Fruit fly (Drosophila melanogaster) whole organism, prepupa: ENCODE data around the gene Gs2.

Experiments
- Blimp-1 ChIP-seq: fragments of 200-800 bp; sonication (Bioruptor generic); optimal IDR thresholded peaks from 3 replicates; lab custom pipeline; 2017; ENCODE audit warnings: missing biosample characterization, missing genetic modification characterization, mild to moderate bottlenecking, moderate library complexity, missing genetic modification reagents
- CG10669 ChIP-seq: fragments of 200-800 bp; sonication (Bioruptor generic); optimal IDR thresholded peaks from 3 replicates; lab custom pipeline; 2018; ENCODE audit warnings: missing biosample characterization, mild to moderate bottlenecking, missing genetic modification characterization, moderate library complexity
- CG11294 ChIP-seq: fragments of 200-800 bp; sonication (Bioruptor generic); IDR thresholded peaks from 2 replicates; pipeline ENCODE4 v1.3.6; 2022; ENCODE audit warnings: missing biosample characterization, missing genetic modification characterization
- CG11762 ChIP-seq: fragments of 200-800 bp; sonication (Bioruptor generic); optimal IDR thresholded peaks from 3 replicates; lab custom pipeline; 2016; ENCODE audit warnings: missing biosample characterization, missing genetic modification characterization; ENCODE audit not compliant: insufficient read depth
- CG11902 ChIP-seq: fragments of 200-800 bp; sonication (Bioruptor generic); optimal IDR thresholded peaks from 3 replicates; lab custom pipeline; 2016; ENCODE audit warnings: missing biosample characterization, missing genetic modification characterization
- CG15336 ChIP-seq: fragments of 200-800 bp; sonication (Bioruptor generic); IDR thresholded peaks from 2 replicates; pipeline ENCODE4 v1.3.6; 2022; ENCODE audit warnings: missing biosample characterization, missing genetic modification characterization
- CG1621 ChIP-seq: fragments of 200-800 bp; sonication (Bioruptor generic); optimal IDR thresholded peaks from 3 replicates; lab custom pipeline; 2018; ENCODE audit warnings: missing biosample characterization, mild to moderate bottlenecking, missing genetic modification characterization
- CG3032 ChIP-seq: fragments of 200-800 bp; optimal IDR thresholded peaks from 2 replicates; lab custom pipeline; 2019; ENCODE audit warnings: missing biosample characterization, mild to moderate bottlenecking, missing genetic modification characterization, moderate library complexity
- CG32006 ChIP-seq: fragments of 200-800 bp; sonication (Bioruptor generic); optimal IDR thresholded peaks from 3 replicates; lab custom pipeline; 2017; ENCODE audit warnings: missing biosample characterization, mild to moderate bottlenecking, missing genetic modification characterization
- CG34406 ChIP-seq: fragments of 200-800 bp; sonication (Bioruptor generic); optimal IDR thresholded peaks from 3 replicates; lab custom pipeline; 2016; ENCODE audit warnings: missing biosample characterization, missing genetic modification characterization
- CG3919 ChIP-seq: fragments of 200-800 bp; sonication (Bioruptor generic); optimal IDR thresholded peaks from 3 replicates; lab custom pipeline; 2016; ENCODE audit warnings: missing biosample characterization, missing genetic modification characterization
- CG4318 ChIP-seq: fragments of 200-800 bp; sonication (Bioruptor generic); optimal IDR thresholded peaks from 3 replicates; lab custom pipeline; 2017; ENCODE audit warnings: missing biosample characterization, mild to moderate bottlenecking, missing genetic modification characterization
- CG6163 ChIP-seq: fragments of 200-800 bp; sonication (Bioruptor generic); IDR thresholded peaks from 3 replicates; pipeline ENCODE4 v1.3.6; 2022; ENCODE audit warnings: missing biosample characterization, missing genetic modification characterization
- CG6276 ChIP-seq: fragments of 200-800 bp; sonication (Bioruptor generic); optimal IDR thresholded peaks from 2 replicates; lab custom pipeline; 2017; ENCODE audit warnings: missing biosample characterization, mild to moderate bottlenecking, missing genetic modification characterization
- CG6792 ChIP-seq: fragments of 200-800 bp; sonication (Bioruptor generic); optimal IDR thresholded peaks from 3 replicates; lab custom pipeline; 2016; ENCODE audit warnings: missing biosample characterization, missing genetic modification characterization
- CG6808 ChIP-seq: fragments of 200-800 bp; sonication (Bioruptor generic); optimal IDR thresholded peaks from 3 replicates; lab custom pipeline; 2017; ENCODE audit warnings: missing biosample characterization, missing genetic modification characterization, mild to moderate bottlenecking, moderate library complexity, missing genetic modification reagents
- CG7368 ChIP-seq: fragments of 200-800 bp; sonication (Bioruptor generic); optimal IDR thresholded peaks from 3 replicates; lab custom pipeline; 2016; ENCODE audit warnings: missing biosample characterization, missing genetic modification characterization
- CG8119 ChIP-seq: fragments of 200-800 bp; sonication (Bioruptor generic); IDR thresholded peaks from 3 replicates; pipeline ENCODE4 v1.3.6; 2022; ENCODE audit warnings: missing biosample characterization, missing genetic modification characterization
- CG8319 ChIP-seq: fragments of 200-800 bp; sonication (Bioruptor generic); optimal IDR thresholded peaks from 3 replicates; lab custom pipeline; 2016; ENCODE audit warnings: missing biosample characterization, missing genetic modification characterization
- CG8632 ChIP-seq: fragments of 200-800 bp; sonication (Bioruptor generic); optimal IDR thresholded peaks from 3 replicates; lab custom pipeline; 2016; ENCODE audit warnings: missing biosample characterization, missing genetic modification characterization
- Eip75B ChIP-seq: fragments of 200-800 bp; sonication (Bioruptor generic); optimal IDR thresholded peaks from 3 replicates; lab custom pipeline; 2016; ENCODE audit warnings: missing biosample characterization, missing genetic modification characterization
- Eip78C ChIP-seq: fragments of 200-800 bp; sonication (Bioruptor generic); peaks from one replicate; lab custom pipeline; 2016; ENCODE audit warnings: missing biosample characterization, missing genetic modification characterization
- Ets21C ChIP-seq: fragments of 200-800 bp; sonication (Bioruptor generic); optimal IDR thresholded peaks from 3 replicates; lab custom pipeline; 2016; ENCODE audit warnings: missing biosample characterization, missing genetic modification characterization
- Ets96B ChIP-seq: fragments of 200-800 bp; optimal IDR thresholded peaks from 2 replicates; lab custom pipeline; 2019; ENCODE audit warnings: missing biosample characterization, mild to moderate bottlenecking, missing genetic modification characterization, moderate library complexity
- Gug ChIP-seq: fragments of 200-800 bp; sonication (Bioruptor generic); IDR thresholded peaks from 2 replicates; pipeline ENCODE4 v1.3.6; 2022; ENCODE audit warnings: missing biosample characterization, missing genetic modification characterization
- Hr38 ChIP-seq: sonication (Bioruptor generic); optimal IDR thresholded peaks from 2 replicates; lab custom pipeline; 2016; ENCODE audit warnings: missing biosample characterization, missing genetic modification characterization
- Hr39 ChIP-seq: fragments of 200-800 bp; sonication (Bioruptor generic); optimal IDR thresholded peaks from 2 replicates; lab custom pipeline; 2016; ENCODE audit warnings: missing biosample characterization, missing genetic modification characterization
- Hr4 ChIP-seq: fragments of 200-800 bp; sonication (Bioruptor generic); optimal IDR thresholded peaks from 3 replicates; lab custom pipeline; 2016; ENCODE audit warnings: missing biosample characterization, missing genetic modification characterization
- Lpt ChIP-seq: fragments of 200-800 bp; sonication (Bioruptor generic); optimal IDR thresholded peaks from 3 replicates; lab custom pipeline; 2016; ENCODE audit warnings: missing biosample characterization, missing genetic modification characterization
- Met ChIP-seq: fragments of 200-800 bp; sonication (Bioruptor generic); optimal IDR thresholded peaks from 3 replicates; lab custom pipeline; 2016; ENCODE audit warnings: missing biosample characterization, missing genetic modification characterization
- Smox ChIP-seq: fragments of 200-800 bp; sonication (Bioruptor generic); optimal IDR thresholded peaks from 3 replicates; lab custom pipeline; 2016; ENCODE audit warnings: missing biosample characterization, missing genetic modification characterization
- Sox102F ChIP-seq: fragments of 200-800 bp; sonication (Bioruptor generic); optimal IDR thresholded peaks from 2 replicates; lab custom pipeline; 2016; ENCODE audit warnings: missing biosample characterization, mild to moderate bottlenecking, missing genetic modification characterization
- Sox14 ChIP-seq: fragments of 200-800 bp; sonication (Bioruptor generic); optimal IDR thresholded peaks from 3 replicates; lab custom pipeline; 2016; ENCODE audit warnings: missing biosample characterization, missing genetic modification characterization
- achi ChIP-seq: fragments of 200-800 bp; sonication (Bioruptor generic); optimal IDR thresholded peaks from 3 replicates; lab custom pipeline; 2016; ENCODE audit warnings: missing biosample characterization, missing genetic modification characterization
- acj6 ChIP-seq: fragments of 200-800 bp; sonication (Bioruptor generic); optimal IDR thresholded peaks from 3 replicates; lab custom pipeline; 2016; ENCODE audit warnings: missing biosample characterization, missing genetic modification characterization
- dsx ChIP-seq: fragments of 200-800 bp; optimal IDR thresholded peaks from 3 replicates; lab custom pipeline; 2019; ENCODE audit warnings: missing biosample characterization, mild to moderate bottlenecking, missing genetic modification characterization, moderate library complexity; ENCODE audit not compliant: poor library complexity, severe bottlenecking
- eg ChIP-seq: fragments of 200-800 bp; sonication (Bioruptor generic); IDR thresholded peaks from 3 replicates; pipeline ENCODE4 v1.3.6; 2022; ENCODE audit warnings: missing biosample characterization, missing genetic modification characterization
- esn ChIP-seq: fragments of 200-800 bp; sonication (Bioruptor generic); optimal IDR thresholded peaks from 2 replicates; lab custom pipeline; 2016; ENCODE audit warnings: missing biosample characterization, mild to moderate bottlenecking, missing genetic modification characterization, moderate library complexity
- fd59A ChIP-seq: fragments of 200-800 bp; sonication (Bioruptor generic); optimal IDR thresholded peaks from 2 replicates; lab custom pipeline; 2017; ENCODE audit warnings: missing biosample characterization, mild to moderate bottlenecking, missing genetic modification characterization, missing genetic modification reagents
- fd85E ChIP-seq: fragments of 200-800 bp; sonication (Bioruptor generic); optimal IDR thresholded peaks from 3 replicates; lab custom pipeline; 2016; ENCODE audit warnings: missing biosample characterization, missing genetic modification characterization
- fkh ChIP-seq: fragments of 200-800 bp; sonication (Bioruptor generic); optimal IDR thresholded peaks from 3 replicates; lab custom pipeline; 2017; ENCODE audit warnings: missing biosample characterization, mild to moderate bottlenecking, missing genetic modification characterization, moderate library complexity
- lz ChIP-seq: fragments of 200-800 bp; sonication (Bioruptor generic); optimal IDR thresholded peaks from 3 replicates; lab custom pipeline; 2016; ENCODE audit warnings: missing biosample characterization, missing genetic modification characterization
- pdm3 ChIP-seq: fragments of 200-800 bp; sonication (Bioruptor generic); optimal IDR thresholded peaks from 3 replicates; lab custom pipeline; 2016; ENCODE audit warnings: missing biosample characterization, missing genetic modification characterization
- salr ChIP-seq, 2 experiments: fragments of 200-800 bp; sonication (Bioruptor generic); optimal IDR thresholded peaks; 3 replicates each; lab custom pipeline; 2016 to 2018; ENCODE audit warnings: missing biosample characterization in 2 of 2, missing genetic modification characterization in 2 of 2, mild to moderate bottlenecking in 1 of 2
- spab ChIP-seq: fragments of 200-800 bp; sonication (Bioruptor generic); optimal IDR thresholded peaks from 2 replicates; lab custom pipeline; 2017; ENCODE audit warnings: missing biosample characterization, mild to moderate bottlenecking, missing genetic modification characterization, missing genetic modification reagents
- svp ChIP-seq: fragments of 200-800 bp; sonication (Bioruptor generic); peaks from one replicate; lab custom pipeline; 2016; ENCODE audit warnings: missing biosample characterization, missing genetic modification characterization
- topi ChIP-seq: fragments of 200-800 bp; sonication (Bioruptor generic); optimal IDR thresholded peaks from 3 replicates; lab custom pipeline; 2016; ENCODE audit warnings: missing biosample characterization, missing genetic modification characterization
- vri ChIP-seq: fragments of 200-800 bp; sonication (Bioruptor generic); optimal IDR thresholded peaks from 3 replicates; lab custom pipeline; 2016; ENCODE audit warnings: missing biosample characterization, mild to moderate bottlenecking, missing genetic modification characterization

Gs2 gene

dm6 chrX:11451630-11452029, 29.0 kb downstream of the Gs2 start:
- peak; percentile 50 for TF ChIP-seq CG15336 (GFP tag; lab: Robert Waterston, UW)
- no peak for TF ChIP-seq topi (GFP tag; lab: Kevin White, UChicago)
- no peak for TF ChIP-seq fd59A
- TF ChIP-seq acj6 (GFP tag; lab: Kevin White, UChicago), result peak; percentile 7
- TF ChIP-seq CG34406 (GFP tag; lab: Kevin White, UChicago), result no peak
- TF ChIP-seq spab (GFP tag; lab: Kevin White, UChicago), result no peak
- no peak for TF ChIP-seq CG11762 (GFP tag; lab: Kevin White, UChicago)
- TF ChIP-seq Met, result peak; percentile 11
- no peak for TF ChIP-seq CG6792 (GFP tag; lab: Kevin White, UChicago)
- TF ChIP-seq fkh (GFP tag; lab: Kevin White, UChicago), result no peak
- TF ChIP-seq esn, result peak; percentile 29
- TF ChIP-seq Eip78C (GFP tag; lab: Kevin White, UChicago), result peak; percentile 45
- TF ChIP-seq CG32006 (GFP tag; lab: Kevin White, UChicago), result no peak
- TF ChIP-seq Eip75B (GFP tag; lab: Kevin White, UChicago), result no peak
- TF ChIP-seq svp (GFP tag; lab: Kevin White, UChicago), result peak; percentile 46
- TF ChIP-seq salr (GFP tag; optimal IDR thresholded peaks at IDR 0.05; lab: Kevin White, UChicago), result no peak
- no peak for TF ChIP-seq Ets21C (GFP tag; lab: Kevin White, UChicago)
- TF ChIP-seq CG6163, result peak; percentile 49; the same call in 2 of the 3 replicates
- TF ChIP-seq CG6276 (GFP tag; lab: Kevin White, UChicago), result peak; percentile 15
- TF ChIP-seq eg (GFP tag; lab: Robert Waterston, UW), result peak; percentile 35; the same call in 2 of the 3 replicates
- TF ChIP-seq Sox102F (GFP tag; lab: Kevin White, UChicago), result peak; percentile 24
- TF ChIP-seq Hr4 (GFP tag; lab: Kevin White, UChicago), result peak; percentile 24
- TF ChIP-seq lz, result no peak
- TF ChIP-seq fd85E (GFP tag; lab: Kevin White, UChicago), result no peak
- TF ChIP-seq CG8119, result peak; percentile 34; the same call in 2 of the 3 replicates
- TF ChIP-seq CG8632, result peak; percentile 18

- peak; percentile 62 for TF ChIP-seq CG8319 (GFP tag; lab: Kevin White, UChicago)
- TF ChIP-seq CG3032, result peak; percentile 78
- TF ChIP-seq Blimp-1 (GFP tag; lab: Kevin White, UChicago), result no peak
- TF ChIP-seq CG11902 (GFP tag; lab: Kevin White, UChicago), result peak; percentile 55
- TF ChIP-seq CG6276 (GFP tag; lab: Kevin White, UChicago), result peak; percentile 84
- TF ChIP-seq spab (GFP tag; lab: Kevin White, UChicago), result peak; percentile 74
- TF ChIP-seq CG3919 (GFP tag; lab: Kevin White, UChicago), result peak; percentile 87
- peak; percentile 82 for TF ChIP-seq CG10669
- peak; percentile 96 for TF ChIP-seq eg (GFP tag; lab: Robert Waterston, UW)
- peak; percentile 96 for TF ChIP-seq CG6163
- peak; percentile 89 for TF ChIP-seq CG4318 (GFP tag; lab: Kevin White, UChicago)
- TF ChIP-seq Smox (GFP tag; lab: Kevin White, UChicago), result peak; percentile 69
- peak; percentile 58 to 66 for TF ChIP-seq salr (GFP tag; optimal IDR thresholded peaks at IDR 0.05; lab: Kevin White, UChicago)
- peak; percentile 68 for TF ChIP-seq CG6808 (GFP tag; lab: Kevin White, UChicago)
- TF ChIP-seq pdm3 (GFP tag; lab: Kevin White, UChicago), result peak; percentile 88
- TF ChIP-seq Eip78C (GFP tag; lab: Kevin White, UChicago), result peak; percentile 94
- peak; percentile 77 for TF ChIP-seq esn
- peak; percentile 82 for TF ChIP-seq Met
- peak; percentile 90 for TF ChIP-seq Gug (GFP tag; lab: Robert Waterston, UW)
- peak; percentile 63 for TF ChIP-seq fd59A
- TF ChIP-seq Eip75B (GFP tag; lab: Kevin White, UChicago), result peak; percentile 88
- TF ChIP-seq svp (GFP tag; lab: Kevin White, UChicago), result peak; percentile 86
- TF ChIP-seq Lpt, result peak; percentile 82
- peak; percentile 85 for TF ChIP-seq dsx (GFP tag; lab: Kevin White, UChicago)
- TF ChIP-seq CG7368, result peak; percentile 83
- TF ChIP-seq CG11762 (GFP tag; lab: Kevin White, UChicago), result peak; percentile 74
- peak; percentile 66 for TF ChIP-seq Sox102F (GFP tag; lab: Kevin White, UChicago)
- TF ChIP-seq CG8632, result peak; percentile 75
- TF ChIP-seq CG11294 (GFP tag; lab: Robert Waterston, UW), result peak; percentile 80
- peak; percentile 80 for TF ChIP-seq CG1621 (tag; lab: Kevin White, UChicago)
- no peak for TF ChIP-seq Hr38
- peak; percentile 83 for TF ChIP-seq Sox14 (GFP tag; lab: Kevin White, UChicago)
- peak; percentile 81 for TF ChIP-seq Ets96B (tag; lab: Kevin White, UChicago)
- peak; percentile 68 for TF ChIP-seq Hr39 (GFP tag; lab: Kevin White, UChicago)
- peak; percentile 86 for TF ChIP-seq achi
- TF ChIP-seq vri, result peak; percentile 57
Measured at dm6 chrX:11452846-11453391, 30.3 kb downstream of the Gs2 start.
